Fruit fly (Drosophila melanogaster) whole organism, wandering third instar larva: Measurements from ENCODE around the gene dj-1beta.

Experiments used
- Abd-B ChIP-seq: fragments of >200 bp; optimal IDR thresholded peaks from 2 replicates; lab custom pipeline; 2017; ENCODE audit warnings: missing biosample characterization, missing genetic modification characterization
- CG32264 ChIP-seq: fragments of 200-800 bp; sonication (Bioruptor generic); optimal IDR thresholded peaks from 2 replicates; lab custom pipeline; 2016; ENCODE audit warnings: missing biosample characterization, missing genetic modification characterization
- CG9705 ChIP-seq: fragments of 200-800 bp; sonication (Bioruptor generic); optimal IDR thresholded peaks from 2 replicates; lab custom pipeline; 2018; ENCODE audit warnings: missing biosample characterization, mild to moderate bottlenecking, missing genetic modification characterization
- CrebA ChIP-seq: fragments of 200-800 bp; sonication (Bioruptor generic); optimal IDR thresholded peaks from 2 replicates; lab custom pipeline; 2016; ENCODE audit warnings: missing biosample characterization, mild to moderate bottlenecking, missing genetic modification characterization, borderline replicate concordance
- Dfd ChIP-seq: fragments of >200 bp; optimal IDR thresholded peaks from 2 replicates; lab custom pipeline; 2017; ENCODE audit warnings: missing biosample characterization, missing genetic modification characterization
- Dif ChIP-seq: fragments of 200-275, 200-300 bp; sonication (Bioruptor generic); optimal IDR thresholded peaks from 2 replicates; lab custom pipeline; 2018; ENCODE audit warnings: missing biosample characterization, missing genetic modification characterization; ENCODE audit not compliant: partially characterized antibody
- GATAd ChIP-seq: sonication (Bioruptor generic); optimal IDR thresholded peaks from 2 replicates; lab custom pipeline; 2016; ENCODE audit warnings: missing biosample characterization, missing genetic modification characterization
- HLH106 ChIP-seq: fragments of 200-800 bp; optimal IDR thresholded peaks from 3 replicates; lab custom pipeline; 2019; ENCODE audit warnings: missing biosample characterization, mild to moderate bottlenecking, missing genetic modification characterization, moderate library complexity
- Hnf4 ChIP-seq: fragments of 200-800 bp; sonication (Bioruptor generic); optimal IDR thresholded peaks from 2 replicates; lab custom pipeline; 2016; ENCODE audit warnings: missing biosample characterization, mild to moderate bottlenecking, missing genetic modification characterization
- Hr78 ChIP-seq: fragments of >200 bp; optimal IDR thresholded peaks from 2 replicates; lab custom pipeline; 2017; ENCODE audit warnings: missing biosample characterization, missing genetic modification characterization
- Hr83 ChIP-seq: fragments of 200-300 bp; sonication (Bioruptor generic); optimal IDR thresholded peaks from 2 replicates; lab custom pipeline; 2016; ENCODE audit warnings: missing biosample characterization, mild to moderate bottlenecking, missing genetic modification characterization, moderate library complexity; ENCODE audit not compliant: poor library complexity, severe bottlenecking
- Jra ChIP-seq: sonication (Bioruptor generic); optimal IDR thresholded peaks from 2 replicates; lab custom pipeline; 2016; ENCODE audit warnings: missing biosample characterization, missing genetic modification characterization
- Mio ChIP-seq: sonication (Bioruptor generic); optimal IDR thresholded peaks from 2 replicates; lab custom pipeline; 2016; ENCODE audit warnings: missing biosample characterization, missing genetic modification characterization
- Myc ChIP-seq: fragments of >200 bp; optimal IDR thresholded peaks from 2 replicates; lab custom pipeline; 2017
- N ChIP-seq: fragments of >200 bp; optimal IDR thresholded peaks from 2 replicates; lab custom pipeline; 2018; ENCODE audit warnings: missing biosample characterization, missing external identifiers, missing genetic modification characterization
- OdsH ChIP-seq: fragments of 200-800 bp; sonication (Bioruptor generic); optimal IDR thresholded peaks from 2 replicates; lab custom pipeline; 2016; ENCODE audit warnings: missing biosample characterization, mild to moderate bottlenecking, missing genetic modification characterization
- Rel ChIP-seq, 2 experiments: fragments of 200-800 bp; sonication (Bioruptor generic) in 1 of 2; optimal IDR thresholded peaks; 2 replicates in 1 of 2; 3 replicates in 1 of 2; lab custom pipeline; 2016 to 2019; ENCODE audit warnings: mild to moderate bottlenecking in 2 of 2, missing biosample characterization in 2 of 2, missing genetic modification characterization in 2 of 2, moderate library complexity in 1 of 2
- Sp1 ChIP-seq: fragments of 200-800 bp; sonication (Bioruptor generic); optimal IDR thresholded peaks from 3 replicates; lab custom pipeline; 2019; ENCODE audit warnings: missing biosample characterization, mild to moderate bottlenecking, missing genetic modification characterization, moderate library complexity
- Vsx2 ChIP-seq: fragments of 200-300, 225-300 bp; sonication (Bioruptor generic); optimal IDR thresholded peaks from 2 replicates; lab custom pipeline; 2018; ENCODE audit warnings: missing biosample characterization, missing genetic modification characterization; ENCODE audit not compliant: partially characterized antibody
- br ChIP-seq: fragments of 200-800 bp; sonication (Bioruptor generic); optimal IDR thresholded peaks from 2 replicates; lab custom pipeline; 2016; ENCODE audit warnings: missing biosample characterization, missing genetic modification characterization
- brk ChIP-seq: fragments of 200-800 bp; sonication (Bioruptor generic); optimal IDR thresholded peaks from 2 replicates; lab custom pipeline; 2016; ENCODE audit warnings: missing biosample characterization, mild to moderate bottlenecking, missing genetic modification characterization
- dl ChIP-seq, 2 experiments: fragments of 175-275, 200-275 bp in 1 of 2; fragments of 200-275 bp in 1 of 2; sonication (Bioruptor generic); optimal IDR thresholded peaks; lab custom pipeline; 2018; ENCODE audit warnings: mild to moderate bottlenecking in 2 of 2, missing biosample characterization in 2 of 2, missing genetic modification characterization in 2 of 2, moderate library complexity in 2 of 2; ENCODE audit not compliant: partially characterized antibody in 2 of 2, insufficient read depth in 1 of 2
- dmrt93B ChIP-seq: fragments of 200-800 bp; sonication (Bioruptor generic); optimal IDR thresholded peaks from 2 replicates; lab custom pipeline; 2018; ENCODE audit warnings: missing biosample characterization, mild to moderate bottlenecking, missing genetic modification characterization
- dsf ChIP-seq: sonication (Bioruptor generic); optimal IDR thresholded peaks from 2 replicates; lab custom pipeline; 2016; ENCODE audit warnings: missing biosample characterization, missing genetic modification characterization, borderline replicate concordance
- ey ChIP-seq: fragments of 200-800 bp; sonication (Bioruptor generic); optimal IDR thresholded peaks from 2 replicates; lab custom pipeline; 2016; ENCODE audit warnings: missing biosample characterization, missing genetic modification characterization
- foxo ChIP-seq, 2 experiments: fragments of 200-800 bp; sonication (Bioruptor generic); optimal IDR thresholded peaks; 2 replicates in 1 of 2; 3 replicates in 1 of 2; lab custom pipeline; 2016 to 2017; ENCODE audit warnings: missing biosample characterization in 2 of 2, missing genetic modification characterization in 2 of 2
- fru ChIP-seq: fragments of 200-800 bp; sonication (Bioruptor generic); optimal IDR thresholded peaks from 3 replicates; lab custom pipeline; 2016; ENCODE audit warnings: missing biosample characterization, mild to moderate bottlenecking, missing genetic modification characterization
- h ChIP-seq: fragments of 200-800 bp; sonication (Bioruptor generic); optimal IDR thresholded peaks from 3 replicates; lab custom pipeline; 2016; ENCODE audit warnings: missing biosample characterization, mild to moderate bottlenecking, missing genetic modification characterization
- jim ChIP-seq: fragments of 175-275, 200-325 bp; sonication (Bioruptor generic); optimal IDR thresholded peaks from 2 replicates; lab custom pipeline; 2016; ENCODE audit warnings: missing biosample characterization, mild to moderate bottlenecking, missing genetic modification characterization
- lola ChIP-seq: fragments of >200 bp; optimal IDR thresholded peaks from 2 replicates; lab custom pipeline; 2017; ENCODE audit warnings: missing biosample characterization, missing genetic modification characterization
- pan ChIP-seq: fragments of >200 bp; optimal IDR thresholded peaks from 2 replicates; lab custom pipeline; 2017
- psq ChIP-seq: fragments of 200-800 bp; sonication (Bioruptor generic); optimal IDR thresholded peaks from 3 replicates; lab custom pipeline; 2017; ENCODE audit warnings: missing biosample characterization, mild to moderate bottlenecking, missing genetic modification characterization, moderate library complexity
- rgr ChIP-seq: fragments of 200-800 bp; sonication (Bioruptor generic); optimal IDR thresholded peaks from 3 replicates; lab custom pipeline; 2016; ENCODE audit warnings: missing biosample characterization, mild to moderate bottlenecking, missing genetic modification characterization
- sage ChIP-seq: fragments of 200-800 bp; sonication (Bioruptor generic); optimal IDR thresholded peaks from 2 replicates; lab custom pipeline; 2016; ENCODE audit warnings: missing biosample characterization, mild to moderate bottlenecking, missing genetic modification characterization
- sv ChIP-seq: fragments of 200-800 bp; sonication (Bioruptor generic); optimal IDR thresholded peaks from 3 replicates; lab custom pipeline; 2016; ENCODE audit warnings: missing biosample characterization, missing genetic modification characterization
- tai ChIP-seq: sonication (Bioruptor generic); optimal IDR thresholded peaks from 2 replicates; lab custom pipeline; 2016; ENCODE audit warnings: missing biosample characterization, missing genetic modification characterization
- usp ChIP-seq: fragments of >200 bp; optimal IDR thresholded peaks from 2 replicates; lab custom pipeline; 2017; ENCODE audit warnings: missing biosample characterization, missing genetic modification characterization
- woc ChIP-seq: sonication (Bioruptor generic); optimal IDR thresholded peaks from 2 replicates; lab custom pipeline; 2016; ENCODE audit warnings: missing biosample characterization, mild to moderate bottlenecking, missing genetic modification characterization

Gene dj-1beta

DNA sequence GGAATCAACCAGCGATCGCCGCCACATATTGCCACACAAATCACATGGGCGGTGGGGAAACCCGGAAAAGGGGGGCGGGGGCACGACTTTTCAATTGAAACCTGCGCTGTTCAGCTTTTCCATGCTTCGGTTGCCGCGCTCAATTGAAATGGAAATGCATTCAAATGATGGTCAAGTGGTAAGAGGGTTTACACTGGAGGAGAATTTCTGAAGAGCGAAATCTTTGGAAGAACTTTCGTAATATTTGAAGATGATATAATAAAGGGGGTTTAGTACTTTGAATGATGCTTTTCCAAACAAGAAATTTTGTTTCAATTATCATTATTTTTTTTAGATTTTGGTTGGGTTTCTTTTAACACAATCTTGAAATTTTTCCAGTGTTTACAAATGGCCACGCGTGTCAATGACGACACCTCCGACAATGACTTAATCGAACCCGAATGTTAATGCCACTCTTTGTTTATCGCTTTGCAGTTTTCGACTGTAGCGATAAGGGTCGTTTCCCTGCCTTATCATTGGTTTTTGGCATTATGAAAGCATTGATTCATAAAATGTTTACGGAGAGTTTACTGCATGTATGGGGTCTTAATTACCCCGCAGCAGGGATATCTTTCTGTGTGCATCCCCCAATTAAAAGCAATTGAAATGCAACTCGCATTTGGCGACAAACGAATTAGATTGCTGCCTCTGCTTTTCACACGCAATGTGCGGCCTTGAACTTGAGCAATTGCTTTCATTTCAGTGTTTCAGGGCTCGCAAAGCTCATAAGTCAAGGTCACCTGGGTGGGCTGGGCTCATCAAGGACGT, 5.7 kb downstream of the dj-1beta start:
- TF ChIP-seq dmrt93B (GFP tag; lab: Kevin White, UChicago) (peak; percentile 18), Rel (GFP tag; optimal IDR thresholded peaks at IDR 0.05; lab: Kevin White, UChicago) (no peak), Rel (tag; optimal IDR thresholded peaks at IDR 0.05; lab: Kevin White, UChicago) (peak; percentile 94), woc (GFP tag; lab: Kevin White, UChicago) (no peak), tai (peak; percentile 35), h (GFP tag; lab: Kevin White, UChicago) (peak; percentile 84), dsf (GFP tag; lab: Kevin White, UChicago) (no peak), Dfd (GFP tag; lab: Kevin White, UChicago) (no peak), N (no peak), dl (GFP tag; optimal IDR thresholded peaks at IDR 0.05; lab: Kevin White, UChicago; ENCODE audit: insufficient read depth in 1 of 2, partially characterized antibody in 2 of 2) (no peak), Hr83 (GFP tag; lab: Kevin White, UChicago) (peak; percentile 34), Vsx2 (no peak), fru (GFP tag; lab: Kevin White, UChicago) (peak; percentile 50), Hnf4 (GFP tag; lab: Kevin White, UChicago) (peak; percentile 33), ey (peak; percentile 59), jim (GFP tag; lab: Kevin White, UChicago) (no peak), Abd-B (GFP tag; lab: Kevin White, UChicago) (no peak), GATAd (GFP tag; lab: Kevin White, UChicago) (no peak), Jra (GFP tag; lab: Kevin White, UChicago) (no peak), sv (GFP tag; lab: Kevin White, UChicago) (no peak), CG32264 (GFP tag; lab: Kevin White, UChicago) (no peak), Hr78 (GFP tag; lab: Kevin White, UChicago) (no peak), br (GFP tag; lab: Kevin White, UChicago) (peak; percentile 37), lola (GFP tag; lab: Kevin White, UChicago) (no peak), brk (GFP tag; lab: Kevin White, UChicago) (no peak), rgr (peak; percentile 70), OdsH (GFP tag; lab: Kevin White, UChicago) (peak; percentile 57), foxo (GFP tag; optimal IDR thresholded peaks at IDR 0.05; lab: Kevin White, UChicago) (peak in 1 of 2 experiments; percentile 56), Dif (GFP tag; lab: Kevin White, UChicago) (no peak), CG9705 (no peak), Mio (GFP tag; lab: Kevin White, UChicago) (no peak), pan (lab: Kevin White, UChicago) (no peak), Sp1 (GFP tag; lab: Kevin White, UChicago) (peak; percentile 30), HLH106 (tag; lab: Kevin White, UChicago) (no peak), CrebA (no peak), usp (no peak), Myc (lab: Kevin White, UChicago) (no peak), psq (peak; percentile 48), sage (GFP tag; lab: Kevin White, UChicago) (no peak)
- TF ChIP-seq, all 38 proteins: peak for 14

DNA sequence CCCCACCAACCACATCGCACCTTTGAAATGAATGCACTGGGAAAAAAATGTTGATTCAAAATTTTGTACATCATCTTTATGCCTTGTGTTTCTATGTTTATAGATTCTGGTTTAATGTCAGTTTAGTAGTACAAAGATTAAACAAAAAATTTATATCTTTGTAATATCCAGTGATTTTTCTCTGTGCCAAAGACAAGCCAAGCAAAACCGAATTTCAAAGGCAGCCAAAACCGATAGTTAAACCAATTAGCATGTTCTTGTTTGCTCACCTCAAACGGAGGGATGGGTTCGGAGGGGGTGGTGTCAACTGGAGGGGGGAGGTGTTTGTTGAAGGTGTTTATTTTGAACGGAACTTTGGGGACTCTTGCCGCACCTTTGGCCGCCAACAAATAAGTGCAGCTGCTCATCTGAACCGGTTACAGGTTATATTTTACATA, 7.0 kb downstream of the dj-1beta start:
- peak; percentile 61 for TF ChIP-seq CG32264 (GFP tag; lab: Kevin White, UChicago)
- TF ChIP-seq pan (lab: Kevin White, UChicago): no peak
- no peak for TF ChIP-seq dsf (GFP tag; lab: Kevin White, UChicago)
- no peak for TF ChIP-seq CrebA
- peak; percentile 68 for TF ChIP-seq rgr
- TF ChIP-seq OdsH (GFP tag; lab: Kevin White, UChicago): peak; percentile 72
- TF ChIP-seq Jra (GFP tag; lab: Kevin White, UChicago): peak; percentile 47
- TF ChIP-seq fru (GFP tag; lab: Kevin White, UChicago): peak; percentile 78
- no peak for TF ChIP-seq CG9705
- TF ChIP-seq GATAd (GFP tag; lab: Kevin White, UChicago): no peak
- TF ChIP-seq Sp1 (GFP tag; lab: Kevin White, UChicago): peak; percentile 77
- peak; percentile 73 for TF ChIP-seq sage (GFP tag; lab: Kevin White, UChicago)
- peak; percentile 72 for TF ChIP-seq ey
- TF ChIP-seq woc (GFP tag; lab: Kevin White, UChicago): peak; percentile 61
- peak; percentile 25 to 78 for TF ChIP-seq foxo (GFP tag; optimal IDR thresholded peaks at IDR 0.05; lab: Kevin White, UChicago)
- peak; percentile 31 for TF ChIP-seq brk (GFP tag; lab: Kevin White, UChicago)
- no peak for TF ChIP-seq jim (GFP tag; lab: Kevin White, UChicago)
- TF ChIP-seq Hr78 (GFP tag; lab: Kevin White, UChicago): no peak
- TF ChIP-seq br (GFP tag; lab: Kevin White, UChicago): peak; percentile 62
- TF ChIP-seq Myc (lab: Kevin White, UChicago): no peak
- peak; percentile 65 for TF ChIP-seq Hnf4 (GFP tag; lab: Kevin White, UChicago)
- peak; percentile 59 for TF ChIP-seq sv (GFP tag; lab: Kevin White, UChicago)
- TF ChIP-seq h (GFP tag; lab: Kevin White, UChicago): peak; percentile 83
- TF ChIP-seq dl (GFP tag; optimal IDR thresholded peaks at IDR 0.05; lab: Kevin White, UChicago; ENCODE audit: insufficient read depth in 1 of 2, partially characterized antibody in 2 of 2): no peak
- peak; percentile 68 for TF ChIP-seq psq
- no peak for TF ChIP-seq Dif (GFP tag; lab: Kevin White, UChicago)
- TF ChIP-seq HLH106 (tag; lab: Kevin White, UChicago): peak; percentile 73
- no peak for TF ChIP-seq Vsx2
- peak; percentile 69 for TF ChIP-seq dmrt93B (GFP tag; lab: Kevin White, UChicago)
